Fruit fly (Drosophila melanogaster) whole organism, embryonic: ENCODE results near the gene Vm26Ab.
A peak's percentile ranks its signal among the peaks of the same experiment; 100 is the strongest.

Experiments
- Aef1 ChIP-seq: fragments of 200-800 bp; sonication (Bioruptor generic); IDR thresholded peaks from 3 replicates; pipeline ENCODE4 v1.3.6; 2022; ENCODE audit warnings: missing biosample characterization, missing genetic modification characterization
- Bgb ChIP-seq: fragments of 200-800 bp; sonication (Bioruptor generic); IDR thresholded peaks from 2 replicates; pipeline ENCODE4 v1.3.6; 2022; ENCODE audit warnings: missing biosample characterization, missing genetic modification characterization; ENCODE audit not compliant: partially characterized antibody
- CG1024 ChIP-seq: fragments of 200-800 bp; sonication (Bioruptor generic); IDR thresholded peaks from 2 replicates; pipeline ENCODE4 v1.3.6; 2022; ENCODE audit warnings: missing biosample characterization, missing genetic modification characterization
- CG10654 ChIP-seq: fragments of 200-800 bp; sonication (Bioruptor generic); optimal IDR thresholded peaks from 2 replicates; lab custom pipeline; 2016; ENCODE audit warnings: missing biosample characterization, missing genetic modification characterization
- CG11085 ChIP-seq: fragments of 200-800 bp; sonication (Bioruptor generic); IDR thresholded peaks from 2 replicates; pipeline ENCODE4 v1.3.6; 2022; ENCODE audit warnings: missing biosample characterization, missing genetic modification characterization
- CG11504 ChIP-seq: fragments of 200-800 bp; sonication (Bioruptor generic); optimal IDR thresholded peaks from 3 replicates; lab custom pipeline; 2019; ENCODE audit warnings: missing biosample characterization, mild to moderate bottlenecking, missing genetic modification characterization, moderate library complexity
- CG11723 ChIP-seq: fragments of 200-800 bp; sonication (Bioruptor generic); optimal IDR thresholded peaks from 2 replicates; lab custom pipeline; 2017; ENCODE audit warnings: missing biosample characterization, mild to moderate bottlenecking, missing genetic modification characterization
- CG12744 ChIP-seq: fragments of 200-800 bp; sonication (Bioruptor generic); optimal IDR thresholded peaks from 2 replicates; lab custom pipeline; 2016; ENCODE audit warnings: missing biosample characterization, missing genetic modification characterization
- CG13296 ChIP-seq: fragments of 200-800 bp; sonication (Bioruptor generic); optimal IDR thresholded peaks from 3 replicates; lab custom pipeline; 2018; ENCODE audit warnings: missing biosample characterization, mild to moderate bottlenecking, missing genetic modification characterization
- CG14441 ChIP-seq: fragments of 200-800 bp; sonication (Bioruptor generic); IDR thresholded peaks from 2 replicates; pipeline ENCODE4 v1.3.6; 2022; ENCODE audit warnings: missing biosample characterization, missing genetic modification characterization
- CG15601 ChIP-seq: fragments of 200-800 bp; sonication (Bioruptor generic); optimal IDR thresholded peaks from 3 replicates; lab custom pipeline; 2019; ENCODE audit warnings: missing biosample characterization, mild to moderate bottlenecking, missing genetic modification characterization, moderate library complexity
- CG18011 ChIP-seq: fragments of 200-800 bp; sonication (Bioruptor generic); optimal IDR thresholded peaks from 2 replicates; lab custom pipeline; 2017; ENCODE audit warnings: missing biosample characterization, missing genetic modification characterization, mild to moderate bottlenecking, moderate library complexity, missing genotype
- CG18262 ChIP-seq: fragments of 200-800 bp; optimal IDR thresholded peaks from 3 replicates; lab custom pipeline; 2019; ENCODE audit warnings: missing biosample characterization, mild to moderate bottlenecking, missing genetic modification characterization, moderate library complexity
- CG18619 ChIP-seq: fragments of 200-800 bp; sonication (Bioruptor generic); optimal IDR thresholded peaks from 3 replicates; lab custom pipeline; 2017; ENCODE audit warnings: missing biosample characterization, mild to moderate bottlenecking, missing genetic modification characterization
- CG2116 ChIP-seq: fragments of 200-800 bp; sonication (Bioruptor generic); optimal IDR thresholded peaks from 3 replicates; lab custom pipeline; 2018; ENCODE audit warnings: missing biosample characterization, mild to moderate bottlenecking, missing genetic modification characterization
- CG2199 ChIP-seq: fragments of 200-800 bp; sonication (Bioruptor generic); IDR thresholded peaks from 3 replicates; pipeline ENCODE4 v1.3.6; 2022; ENCODE audit warnings: missing biosample characterization, missing genetic modification characterization
- CG30403 ChIP-seq: fragments of 200-800 bp; sonication (Bioruptor generic); optimal IDR thresholded peaks from 3 replicates; lab custom pipeline; 2016; ENCODE audit warnings: missing biosample characterization, missing genetic modification characterization
- CG31441 ChIP-seq: fragments of 200-800 bp; sonication (Bioruptor generic); IDR thresholded peaks from 2 replicates; pipeline ENCODE4 v1.3.6; 2022; ENCODE audit warnings: missing biosample characterization, missing genetic modification characterization
- CG32772 ChIP-seq: fragments of 200-800 bp; sonication (Bioruptor generic); IDR thresholded peaks from 2 replicates; pipeline ENCODE4 v1.3.6; 2022; ENCODE audit warnings: missing biosample characterization, missing genetic modification characterization
- CG4328 ChIP-seq: fragments of 200-800 bp; sonication (Bioruptor generic); optimal IDR thresholded peaks from 3 replicates; lab custom pipeline; 2017; ENCODE audit warnings: missing biosample characterization, missing genetic modification reagents, missing genetic modification characterization
- CG4360 ChIP-seq: fragments of 200-800 bp; sonication (Bioruptor generic); IDR thresholded peaks from 2 replicates; pipeline ENCODE4 v1.3.6; 2022; ENCODE audit warnings: missing biosample characterization, missing genetic modification characterization
- CG6854 ChIP-seq: fragments of 200-800 bp; sonication (Bioruptor generic); optimal IDR thresholded peaks from 3 replicates; lab custom pipeline; 2017; ENCODE audit warnings: missing biosample characterization, mild to moderate bottlenecking, missing genetic modification characterization
- CG7357 ChIP-seq: fragments of 200-800 bp; sonication (Bioruptor generic); IDR thresholded peaks from 3 replicates; pipeline ENCODE4 v1.3.6; 2022; ENCODE audit warnings: missing biosample characterization, missing genetic modification characterization
- CG8359 ChIP-seq: fragments of 200-800 bp; sonication (Bioruptor generic); optimal IDR thresholded peaks from 2 replicates; lab custom pipeline; 2017; ENCODE audit warnings: missing biosample characterization, mild to moderate bottlenecking, missing genetic modification characterization, borderline replicate concordance
- Chrac-16 ChIP-seq: fragments of 200-800 bp; sonication (Bioruptor generic); optimal IDR thresholded peaks from 3 replicates; lab custom pipeline; 2016; ENCODE audit warnings: missing biosample characterization, missing genetic modification characterization
- D ChIP-seq, 2 experiments: fragments of 200-800 bp in 1 of 2; fragments of >200 bp in 1 of 2; sonication (Bioruptor generic) in 1 of 2; optimal IDR thresholded peaks; 2 replicates in 1 of 2; 3 replicates in 1 of 2; lab custom pipeline; 2017; ENCODE audit warnings: mild to moderate bottlenecking in 1 of 2, missing biosample characterization in 1 of 2, missing genetic modification characterization in 1 of 2, missing genetic modification reagents in 1 of 2
- Doc2 ChIP-seq: fragments of 200-800 bp; sonication (Bioruptor generic); IDR thresholded peaks from 2 replicates; pipeline ENCODE4 v1.3.6; 2022; ENCODE audit warnings: missing biosample characterization, missing genetic modification characterization
- Fer2 ChIP-seq: fragments of 200-800 bp; sonication (Bioruptor generic); optimal IDR thresholded peaks from 2 replicates; lab custom pipeline; 2018; ENCODE audit warnings: missing biosample characterization, mild to moderate bottlenecking, missing genetic modification characterization, moderate library complexity
- HLH54F ChIP-seq: fragments of 200-800 bp; sonication (Bioruptor generic); optimal IDR thresholded peaks from 3 replicates; lab custom pipeline; 2016; ENCODE audit warnings: missing biosample characterization, missing genetic modification characterization
- Hey ChIP-seq: fragments of 200-800 bp; sonication (Bioruptor generic); optimal IDR thresholded peaks from 3 replicates; lab custom pipeline; 2018; ENCODE audit warnings: missing biosample characterization, mild to moderate bottlenecking, missing genetic modification characterization
- Hr39 ChIP-seq: fragments of >200 bp; optimal IDR thresholded peaks from 2 replicates; lab custom pipeline; 2017
- NFAT ChIP-seq: fragments of 200-800 bp; sonication (Bioruptor generic); IDR thresholded peaks from 2 replicates; pipeline ENCODE4 v1.3.6; 2022; ENCODE audit warnings: missing biosample characterization, missing genetic modification characterization
- Neu2 ChIP-seq: fragments of 200-800 bp; sonication (Bioruptor generic); optimal IDR thresholded peaks from 3 replicates; lab custom pipeline; 2016; ENCODE audit warnings: missing biosample characterization, missing genetic modification characterization, borderline replicate concordance
- Vsx1 ChIP-seq: fragments of 200-800 bp; sonication (Bioruptor generic); optimal IDR thresholded peaks from 2 replicates; lab custom pipeline; 2017; ENCODE audit warnings: missing biosample characterization, mild to moderate bottlenecking, missing genetic modification characterization, missing genetic modification reagents
- bcd ChIP-seq: fragments of 200-800 bp; sonication (Bioruptor generic); optimal IDR thresholded peaks from 2 replicates; lab custom pipeline; 2017; ENCODE audit warnings: missing biosample characterization, mild to moderate bottlenecking, missing genetic modification characterization
- chinmo ChIP-seq: fragments of 200-800 bp; sonication (Bioruptor generic); IDR thresholded peaks from 4 replicates; pipeline ENCODE4 v1.3.6; 2022; ENCODE audit warnings: missing biosample characterization, missing genetic modification characterization; ENCODE audit not compliant: partially characterized antibody
- esg ChIP-seq: fragments of 200-800 bp; sonication (Bioruptor generic); conservative IDR thresholded peaks from 2 replicates; pipeline ENCODE4 v1.3.6; 2022; ENCODE audit warnings: missing biosample characterization, missing genetic modification characterization
- fd3F ChIP-seq: fragments of 200-800 bp; sonication (Bioruptor generic); optimal IDR thresholded peaks from 2 replicates; lab custom pipeline; 2018; ENCODE audit warnings: missing biosample characterization, mild to moderate bottlenecking, missing genetic modification characterization, moderate library complexity
- fru ChIP-seq: fragments of >200 bp; optimal IDR thresholded peaks from 2 replicates; lab custom pipeline; 2017
- ftz-f1 ChIP-seq: fragments of 200-800 bp; sonication (Bioruptor generic); optimal IDR thresholded peaks from 2 replicates; lab custom pipeline; 2016; ENCODE audit warnings: missing biosample characterization, missing genetic modification characterization
- h ChIP-seq: fragments of >200 bp; optimal IDR thresholded peaks from 2 replicates; lab custom pipeline; 2017
- hbn ChIP-seq: fragments of 200-800 bp; sonication (Bioruptor generic); IDR thresholded peaks from 2 replicates; pipeline ENCODE4 v1.3.6; 2022; ENCODE audit warnings: missing biosample characterization, missing genetic modification characterization; ENCODE audit not compliant: partially characterized antibody
- ind ChIP-seq: fragments of 200-800 bp; sonication (Bioruptor generic); optimal IDR thresholded peaks from 3 replicates; lab custom pipeline; 2016; ENCODE audit warnings: missing biosample characterization, missing genetic modification characterization
- klu ChIP-seq: fragments of 200-800 bp; sonication (Bioruptor generic); IDR thresholded peaks from 2 replicates; pipeline ENCODE4 v1.3.6; 2022; ENCODE audit warnings: missing biosample characterization, missing genetic modification characterization
- kni ChIP-seq: fragments of 200-800 bp; sonication (Bioruptor generic); optimal IDR thresholded peaks from 3 replicates; lab custom pipeline; 2017; ENCODE audit warnings: mild to moderate bottlenecking, missing biosample characterization, missing genetic modification reagents, missing genetic modification characterization
- nerfin-2 ChIP-seq: fragments of 200-800 bp; sonication (Bioruptor generic); IDR thresholded peaks from 2 replicates; pipeline ENCODE4 v1.3.6; 2022; ENCODE audit warnings: missing biosample characterization, missing genetic modification characterization; ENCODE audit not compliant: partially characterized antibody
- psq ChIP-seq: fragments of 200-800 bp; sonication (Bioruptor generic); optimal IDR thresholded peaks from 2 replicates; lab custom pipeline; 2017; ENCODE audit warnings: missing biosample characterization, missing genetic modification characterization
- sima ChIP-seq: fragments of 200-800 bp; sonication (Bioruptor generic); optimal IDR thresholded peaks from 2 replicates; lab custom pipeline; 2016; ENCODE audit warnings: missing biosample characterization, missing genetic modification characterization
- stc ChIP-seq: fragments of 200-800 bp; sonication (Bioruptor generic); IDR thresholded peaks from 2 replicates; pipeline ENCODE4 v1.3.6; 2022; ENCODE audit warnings: missing biosample characterization, missing genetic modification characterization
- twi ChIP-seq: fragments of 200-800 bp; optimal IDR thresholded peaks from 2 replicates; lab custom pipeline; 2019; ENCODE audit warnings: missing biosample characterization, mild to moderate bottlenecking, missing genetic modification characterization, moderate library complexity
- z ChIP-seq: fragments of 200-800 bp; sonication (Bioruptor generic); IDR thresholded peaks from 3 replicates; pipeline ENCODE4 v1.3.6; 2022; ENCODE audit warnings: missing biosample characterization, missing genetic modification characterization

The Vm26Ab gene

dm6 chr2L:5997609-5998229, 40.9 kb downstream of the Vm26Ab start (continued):
- TF ChIP-seq ftz-f1 (GFP tag; lab: Kevin White, UChicago) (no peak), Bgb (GFP tag; lab: Robert Waterston, UW) (no peak), CG4360 (GFP tag; lab: Robert Waterston, UW) (peak; percentile 56; the same call in 1 of the 2 replicates), chinmo (GFP tag; lab: Robert Waterston, UW) (no peak), fd3F (no peak), CG32772 (GFP tag; lab: Robert Waterston, UW) (no peak), z (GFP tag; lab: Robert Waterston, UW) (no peak), esg (GFP tag; lab: Robert Waterston, UW) (no peak), CG18011 (GFP tag; lab: Kevin White, UChicago) (no peak), twi (tag; lab: Kevin White, UChicago) (peak; percentile 19), CG7357 (GFP tag; lab: Robert Waterston, UW) (no peak), CG12744 (GFP tag; lab: Kevin White, UChicago) (no peak), CG2199 (no peak), CG11504 (tag; lab: Kevin White, UChicago) (no peak), CG18619 (GFP tag; lab: Kevin White, UChicago) (peak; percentile 57), CG15601 (peak; percentile 66), CG18262 (tag; lab: Kevin White, UChicago) (peak; percentile 46), stc (GFP tag; lab: Robert Waterston, UW) (no peak), Aef1 (no peak), h (lab: Kevin White, UChicago) (no peak), CG30403 (GFP tag; lab: Kevin White, UChicago) (no peak), nerfin-2 (GFP tag; lab: Robert Waterston, UW) (no peak), Doc2 (GFP tag; lab: Robert Waterston, UW) (no peak), hbn (GFP tag; lab: Robert Waterston, UW) (no peak), NFAT (0 out of 2 replicates have a peak, but pooled peaks have one; percentile 11), CG10654 (no peak), psq (GFP tag; lab: Kevin White, UChicago) (no peak), sima (no peak), klu (no peak), Neu2 (GFP tag; lab: Kevin White, UChicago) (no peak), CG6854 (GFP tag; lab: Kevin White, UChicago) (peak; percentile 67), CG8359 (peak; percentile 73), Chrac-16 (GFP tag; lab: Kevin White, UChicago) (no peak), CG14441 (GFP tag; lab: Robert Waterston, UW) (0 out of 2 replicates have a peak, but pooled peaks have one; percentile 8), CG31441 (GFP tag; lab: Robert Waterston, UW) (peak; percentile 60), bcd (peak; percentile 43), CG2116 (GFP tag; lab: Kevin White, UChicago) (peak; percentile 12), CG11085 (no peak), fru (lab: Kevin White, UChicago) (no peak), CG4328 (GFP tag; lab: Kevin White, UChicago) (peak; percentile 84), kni (GFP tag; lab: Kevin White, UChicago) (peak; percentile 93), Hr39 (lab: Kevin White, UChicago) (no peak), CG1024 (no peak), HLH54F (no peak), D (optimal IDR thresholded peaks at IDR 0.05; lab: Kevin White, UChicago) (no peak), D (GFP tag; optimal IDR thresholded peaks at IDR 0.05; lab: Kevin White, UChicago) (peak; percentile 52), Hey (peak; percentile 58), ind (GFP tag; lab: Kevin White, UChicago) (no peak), CG13296 (GFP tag; lab: Kevin White, UChicago) (peak; percentile 83), Vsx1 (GFP tag; lab: Kevin White, UChicago) (peak; percentile 18), Fer2 (tag; lab: Kevin White, UChicago) (peak; percentile 50), CG11723 (GFP tag; lab: Kevin White, UChicago) (peak; percentile 78)
